Fruit fly (Drosophila melanogaster) Kc167 (cell line): ENCODE measurements around the gene Dhc62B.

ENCODE experiments used
- h ChIP-seq: fragments of >200 bp; optimal IDR thresholded peaks from 3 replicates; lab custom pipeline; 2018; ENCODE audit warnings: missing external identifiers
- insv ChIP-seq: fragments of >200 bp; optimal IDR thresholded peaks from 3 replicates; lab custom pipeline; 2018; ENCODE audit warnings: missing external identifiers
- psq ChIP-seq: fragments of >200 bp; optimal IDR thresholded peaks from 2 replicates; lab custom pipeline; 2017; ENCODE audit warnings: missing external identifiers
- ttk ChIP-seq: sonication (Bioruptor generic); optimal IDR thresholded peaks from 2 replicates; lab custom pipeline; 2017; ENCODE audit warnings: missing external identifiers

DNA sequence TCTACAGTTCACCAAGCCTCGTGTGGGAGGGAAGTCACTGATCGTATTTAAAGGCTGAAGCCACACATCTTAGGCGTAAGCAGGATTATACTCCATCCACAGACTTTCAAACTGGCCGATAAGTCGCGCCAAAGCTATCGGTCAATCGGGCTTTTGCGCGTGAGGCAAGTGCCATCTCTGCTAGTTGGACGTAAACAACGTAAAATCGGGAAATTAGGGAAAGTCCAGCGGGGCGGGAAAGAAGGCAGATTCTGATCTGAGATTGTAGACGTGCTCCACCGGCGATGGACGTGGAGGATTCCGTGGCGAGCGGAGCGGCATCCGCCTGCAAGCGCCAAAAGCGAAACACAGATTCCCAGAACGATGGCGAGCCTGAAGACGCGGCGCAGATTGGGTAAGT, 15.4 kb downstream of the Dhc62B start, which contains the start of gene CG8001:
- TF ChIP-seq h (lab: Kevin White, UChicago) (no peak), psq (lab: Kevin White, UChicago) (no peak), insv (no peak), ttk (no peak)
